Fruit fly (Drosophila melanogaster) whole organism, embryonic: ENCODE results near the gene CG15629.

ENCODE experiments used
- Atf-2 ChIP-seq: fragments of 200-800 bp; sonication (Bioruptor generic); optimal IDR thresholded peaks from 2 replicates; lab custom pipeline; 2016; ENCODE audit warnings: missing biosample characterization, missing genetic modification characterization
- BEAF-32 ChIP-seq: fragments of 200-800 bp; sonication (Bioruptor generic); optimal IDR thresholded peaks from 3 replicates; lab custom pipeline; 2017; ENCODE audit warnings: missing biosample characterization, missing genetic modification characterization, mild to moderate bottlenecking, moderate library complexity, missing genetic modification reagents
- Blimp-1 ChIP-seq: fragments of 200-800 bp; sonication (Bioruptor generic); optimal IDR thresholded peaks from 3 replicates; lab custom pipeline; 2018; ENCODE audit warnings: missing biosample characterization, missing genetic modification characterization, mild to moderate bottlenecking, moderate library complexity, missing genetic modification reagents
- CG10462 ChIP-seq: fragments of 200-800 bp; sonication (Bioruptor generic); optimal IDR thresholded peaks from 2 replicates; lab custom pipeline; 2016; ENCODE audit warnings: missing biosample characterization, missing genetic modification characterization
- CG11456 ChIP-seq: fragments of 200-800 bp; sonication (Bioruptor generic); IDR thresholded peaks from 3 replicates; pipeline ENCODE4 v1.3.6; 2022; ENCODE audit warnings: missing biosample characterization, missing genetic modification characterization
- CG12104 ChIP-seq: fragments of 200-800 bp; sonication (Bioruptor generic); optimal IDR thresholded peaks from 3 replicates; lab custom pipeline; 2016; ENCODE audit warnings: missing biosample characterization, missing genetic modification characterization
- CG18011 ChIP-seq: fragments of 200-800 bp; sonication (Bioruptor generic); optimal IDR thresholded peaks from 2 replicates; lab custom pipeline; 2017; ENCODE audit warnings: missing biosample characterization, missing genetic modification characterization, mild to moderate bottlenecking, moderate library complexity, missing genotype
- CG1832 ChIP-seq: fragments of 200-800 bp; sonication (Bioruptor generic); optimal IDR thresholded peaks from 2 replicates; lab custom pipeline; 2017; ENCODE audit warnings: missing biosample characterization, mild to moderate bottlenecking, missing genetic modification characterization, inconsistent platforms
- CG2712 ChIP-seq: fragments of 200-800 bp; optimal IDR thresholded peaks from 3 replicates; lab custom pipeline; 2019; ENCODE audit warnings: missing biosample characterization, mild to moderate bottlenecking, missing genetic modification characterization, moderate library complexity
- CG31365 ChIP-seq: fragments of 200-800 bp; sonication (Bioruptor generic); optimal IDR thresholded peaks from 2 replicates; lab custom pipeline; 2018; ENCODE audit warnings: missing biosample characterization, mild to moderate bottlenecking, missing genetic modification characterization
- CG31388 ChIP-seq: fragments of 200-800 bp; sonication (Bioruptor generic); optimal IDR thresholded peaks from 2 replicates; lab custom pipeline; 2016; ENCODE audit warnings: missing biosample characterization, missing genetic modification characterization
- CG31441 ChIP-seq: fragments of 200-800 bp; sonication (Bioruptor generic); IDR thresholded peaks from 2 replicates; pipeline ENCODE4 v1.3.6; 2022; ENCODE audit warnings: missing biosample characterization, missing genetic modification characterization
- CG3163 ChIP-seq: fragments of 200-800 bp; sonication (Bioruptor generic); optimal IDR thresholded peaks from 3 replicates; lab custom pipeline; 2016; ENCODE audit warnings: missing biosample characterization, missing genetic modification characterization
- CG4707 ChIP-seq: fragments of 200-800 bp; sonication (Bioruptor generic); optimal IDR thresholded peaks from 2 replicates; lab custom pipeline; 2018; ENCODE audit warnings: missing biosample characterization, mild to moderate bottlenecking, missing genetic modification characterization, moderate library complexity
- CG7987 ChIP-seq: fragments of 200-800 bp; sonication (Bioruptor generic); optimal IDR thresholded peaks from 2 replicates; lab custom pipeline; 2018; ENCODE audit warnings: missing biosample characterization, mild to moderate bottlenecking, missing genetic modification characterization, moderate library complexity
- CG8089 ChIP-seq: fragments of 200-800 bp; sonication (Bioruptor generic); optimal IDR thresholded peaks from 3 replicates; lab custom pipeline; 2016; ENCODE audit warnings: missing biosample characterization, missing genetic modification characterization
- CG8290 ChIP-seq, 3 experiments: fragments of 200-800 bp; sonication (Bioruptor generic); optimal IDR thresholded peaks; 2 replicates each; lab custom pipeline; 2016 to 2019; ENCODE audit warnings: missing biosample characterization in 3 of 3, missing genetic modification characterization in 3 of 3, mild to moderate bottlenecking in 2 of 3, moderate library complexity in 1 of 3
- CG8478 ChIP-seq: fragments of >200 bp; optimal IDR thresholded peaks from 2 replicates; lab custom pipeline; 2018
- CG9437 ChIP-seq: fragments of 200-800 bp; sonication (Bioruptor generic); optimal IDR thresholded peaks from 2 replicates; lab custom pipeline; 2018; ENCODE audit warnings: missing biosample characterization, mild to moderate bottlenecking, missing genetic modification characterization
- CG9797 ChIP-seq: fragments of 200-800 bp; sonication (Bioruptor generic); optimal IDR thresholded peaks from 3 replicates; lab custom pipeline; 2018; ENCODE audit warnings: missing biosample characterization, mild to moderate bottlenecking, missing genetic modification characterization
- CG9932 ChIP-seq: fragments of 200-800 bp; sonication (Bioruptor generic); IDR thresholded peaks from 2 replicates; pipeline ENCODE4 v1.3.6; 2022; ENCODE audit warnings: missing biosample characterization, missing genetic modification characterization
- D19B ChIP-seq: fragments of 200-800 bp; sonication (Bioruptor generic); optimal IDR thresholded peaks from 2 replicates; lab custom pipeline; 2017; ENCODE audit warnings: missing biosample characterization, mild to moderate bottlenecking, missing genetic modification characterization
- Dad ChIP-seq: fragments of 200-800 bp; sonication (Bioruptor generic); optimal IDR thresholded peaks from 3 replicates; lab custom pipeline; 2016; ENCODE audit warnings: missing biosample characterization, missing genetic modification characterization
- Gug ChIP-seq: fragments of 200-800 bp; sonication (Bioruptor generic); IDR thresholded peaks from 4 replicates; pipeline ENCODE4 v1.3.6; 2022; ENCODE audit warnings: missing biosample characterization, missing genetic modification characterization
- Hey ChIP-seq: fragments of 200-800 bp; sonication (Bioruptor generic); optimal IDR thresholded peaks from 3 replicates; lab custom pipeline; 2018; ENCODE audit warnings: missing biosample characterization, mild to moderate bottlenecking, missing genetic modification characterization
- Hr78 ChIP-seq, 2 experiments: fragments of 200-800 bp in 1 of 2; fragments of >200 bp in 1 of 2; sonication (Bioruptor generic) in 1 of 2; optimal IDR thresholded peaks; 2 replicates each; lab custom pipeline; 2017 to 2019; ENCODE audit warnings: missing biosample characterization in 2 of 2, missing genetic modification characterization in 2 of 2, mild to moderate bottlenecking in 1 of 2, moderate library complexity in 1 of 2
- Jarid2 ChIP-seq: fragments of 200-800 bp; sonication (Bioruptor generic); optimal IDR thresholded peaks from 3 replicates; lab custom pipeline; 2017; ENCODE audit warnings: mild to moderate bottlenecking, missing biosample characterization, missing genetic modification reagents, missing genetic modification characterization
- Nf-YB ChIP-seq: fragments of 200-800 bp; sonication (Bioruptor generic); optimal IDR thresholded peaks from 3 replicates; lab custom pipeline; 2019; ENCODE audit warnings: missing biosample characterization, mild to moderate bottlenecking, missing genetic modification characterization, moderate library complexity
- YL-1 ChIP-seq: fragments of 200-800 bp; sonication (Bioruptor generic); optimal IDR thresholded peaks from 3 replicates; lab custom pipeline; 2017; ENCODE audit warnings: missing biosample characterization, mild to moderate bottlenecking, missing genetic modification characterization
- al ChIP-seq: fragments of 200-800 bp; sonication (Bioruptor generic); IDR thresholded peaks from 2 replicates; pipeline ENCODE4 v1.3.6; 2022; ENCODE audit warnings: missing biosample characterization, missing genetic modification characterization
- ase ChIP-seq: fragments of 200-800 bp; sonication (Bioruptor generic); IDR thresholded peaks from 3 replicates; pipeline ENCODE4 v1.3.6; 2022; ENCODE audit warnings: missing biosample characterization, missing genetic modification characterization
- bcd ChIP-seq: fragments of 200-800 bp; sonication (Bioruptor generic); optimal IDR thresholded peaks from 2 replicates; lab custom pipeline; 2017; ENCODE audit warnings: missing biosample characterization, mild to moderate bottlenecking, missing genetic modification characterization
- cwo ChIP-seq: fragments of 200-800 bp; sonication (Bioruptor generic); optimal IDR thresholded peaks from 3 replicates; lab custom pipeline; 2017; ENCODE audit warnings: missing biosample characterization, missing genetic modification characterization, mild to moderate bottlenecking, moderate library complexity, missing genetic modification reagents
- eve ChIP-seq, 2 experiments: fragments of >200 bp; optimal IDR thresholded peaks; 2 replicates each; lab custom pipeline; 2017; ENCODE audit warnings: missing biosample characterization in 2 of 2, missing genetic modification characterization in 2 of 2
- ewg ChIP-seq: fragments of 200-800 bp; sonication (Bioruptor generic); optimal IDR thresholded peaks from 3 replicates; lab custom pipeline; 2017; ENCODE audit warnings: mild to moderate bottlenecking, missing biosample characterization, missing genetic modification reagents, missing genetic modification characterization
- gcm ChIP-seq: fragments of 200-800 bp; sonication (Bioruptor generic); optimal IDR thresholded peaks from 2 replicates; lab custom pipeline; 2019; ENCODE audit warnings: missing biosample characterization, mild to moderate bottlenecking, missing genetic modification characterization, moderate library complexity
- ind ChIP-seq: fragments of 200-800 bp; sonication (Bioruptor generic); optimal IDR thresholded peaks from 3 replicates; lab custom pipeline; 2016; ENCODE audit warnings: missing biosample characterization, missing genetic modification characterization
- jing ChIP-seq: fragments of 200-800 bp; sonication (Bioruptor generic); optimal IDR thresholded peaks from 2 replicates; lab custom pipeline; 2018; ENCODE audit warnings: missing biosample characterization, mild to moderate bottlenecking, missing genetic modification characterization
- lab ChIP-seq: fragments of 200-800 bp; sonication (Bioruptor generic); optimal IDR thresholded peaks from 3 replicates; lab custom pipeline; 2017; ENCODE audit warnings: missing biosample characterization, missing genetic modification characterization, mild to moderate bottlenecking, moderate library complexity, missing genetic modification reagents
- lilli ChIP-seq: fragments of 200-800 bp; sonication (Bioruptor generic); optimal IDR thresholded peaks from 3 replicates; lab custom pipeline; 2016; ENCODE audit warnings: missing biosample characterization, missing genetic modification characterization
- maf-S ChIP-seq: fragments of 200-800 bp; sonication (Bioruptor generic); optimal IDR thresholded peaks from 2 replicates; lab custom pipeline; 2016; ENCODE audit warnings: missing biosample characterization, missing genetic modification characterization
- p53 ChIP-seq: fragments of 200-800 bp; sonication (Bioruptor generic); optimal IDR thresholded peaks from 2 replicates; lab custom pipeline; 2016; ENCODE audit warnings: missing biosample characterization, missing genetic modification characterization
- pros ChIP-seq: fragments of 200-800 bp; sonication (Bioruptor generic); optimal IDR thresholded peaks from 3 replicates; lab custom pipeline; 2019; ENCODE audit warnings: missing biosample characterization, mild to moderate bottlenecking, missing genetic modification characterization, moderate library complexity
- sd ChIP-seq: fragments of 200-800 bp; sonication (Bioruptor generic); optimal IDR thresholded peaks from 3 replicates; lab custom pipeline; 2018; ENCODE audit warnings: missing biosample characterization, mild to moderate bottlenecking, missing genetic modification characterization, moderate library complexity
- sens ChIP-seq: fragments of 200-800 bp; sonication (Bioruptor generic); peaks from one replicate; lab custom pipeline; 2016; ENCODE audit warnings: missing biosample characterization, missing genetic modification characterization
- sim ChIP-seq: fragments of 200-800 bp; sonication (Bioruptor generic); IDR thresholded peaks from 2 replicates; pipeline ENCODE4 v1.3.6; 2022; ENCODE audit warnings: missing biosample characterization, missing genetic modification characterization
- trem ChIP-seq: fragments of 200-800 bp; optimal IDR thresholded peaks from 3 replicates; lab custom pipeline; 2019; ENCODE audit warnings: missing biosample characterization, mild to moderate bottlenecking, missing genetic modification characterization, moderate library complexity
- yki ChIP-seq: fragments of >200 bp; optimal IDR thresholded peaks from 3 replicates; lab custom pipeline; 2018
- zen2 ChIP-seq: fragments of 200-800 bp; sonication (Bioruptor generic); IDR thresholded peaks from 3 replicates; pipeline ENCODE4 v1.3.6; 2022; ENCODE audit warnings: missing biosample characterization, missing genetic modification characterization; ENCODE audit not compliant: partially characterized antibody

CG15629 gene

DNA sequence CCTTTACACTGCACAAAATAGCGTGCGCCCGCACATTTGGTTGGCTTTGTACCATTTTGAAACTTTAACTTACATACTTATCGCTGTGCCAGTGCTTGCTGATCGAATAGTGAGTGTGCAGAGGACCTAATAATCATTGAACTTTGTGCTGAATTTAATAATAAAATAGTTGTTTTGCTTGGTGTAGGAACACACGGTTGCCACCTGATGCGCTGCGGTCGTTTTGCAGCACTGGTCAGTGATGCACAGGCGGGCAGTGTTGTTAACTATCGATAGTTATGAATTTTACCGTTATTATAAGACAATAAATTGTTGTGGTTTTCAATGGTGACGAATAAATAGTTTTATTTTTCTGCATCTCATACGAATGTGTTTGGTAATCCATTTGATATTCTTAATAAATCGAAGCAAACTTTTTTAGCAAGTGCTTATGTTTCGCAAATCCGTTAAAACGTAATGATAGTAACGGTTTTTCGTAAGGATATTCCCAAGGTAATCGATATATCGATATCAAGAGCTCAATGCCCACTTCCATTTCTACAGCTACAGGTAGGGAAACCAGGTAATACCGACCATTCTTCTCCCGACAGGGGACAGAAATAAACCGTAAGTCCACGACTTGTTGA lies 25.1 kb downstream of the CG15629 start, which contains the start of the genes tank and CG12194 (continued):
- TF ChIP-seq ase (GFP tag; lab: Robert Waterston, UW) (peak; percentile 99), yki (lab: Kevin White, UChicago) (no peak), CG31441 (peak; percentile 97), bcd (GFP tag; lab: Kevin White, UChicago) (peak; percentile 99), CG8290 (GFP tag; optimal IDR thresholded peaks at IDR 0.05; lab: Kevin White, UChicago) (peak; percentile 97), CG8290 (tag; optimal IDR thresholded peaks at IDR 0.05; lab: Kevin White, UChicago) (peak; percentile 89 to 100), Jarid2 (GFP tag; lab: Kevin White, UChicago) (peak; percentile 87), CG11456 (GFP tag; lab: Robert Waterston, UW) (peak; percentile 99), Gug (peak; percentile 100), sim (GFP tag; lab: Robert Waterston, UW) (peak; percentile 99), CG9932 (GFP tag; lab: Robert Waterston, UW) (peak; percentile 99), D19B (GFP tag; lab: Kevin White, UChicago) (peak; percentile 95), Hr78 (GFP tag; optimal IDR thresholded peaks at IDR 0.05; lab: Kevin White, UChicago) (peak in 1 of 2 experiments; percentile 86), gcm (GFP tag; lab: Kevin White, UChicago) (peak; percentile 98), jing (GFP tag; lab: Kevin White, UChicago) (peak; percentile 99), CG10462 (peak; percentile 98), p53 (peak; percentile 97), CG7987 (peak; percentile 98), ewg (GFP tag; lab: Kevin White, UChicago) (peak; percentile 99), CG18011 (peak; percentile 93), ind (GFP tag; lab: Kevin White, UChicago) (peak; percentile 99), sens (peak; percentile 100), eve (GFP tag; optimal IDR thresholded peaks at IDR 0.05; lab: Kevin White, UChicago) (no peak), Hey (tag; lab: Kevin White, UChicago) (peak; percentile 85), al (GFP tag; lab: Robert Waterston, UW) (peak; percentile 98), trem (peak; percentile 96), CG9437 (GFP tag; lab: Kevin White, UChicago) (peak; percentile 99), CG3163 (peak; percentile 94), CG8478 (lab: Kevin White, UChicago) (no peak), CG12104 (GFP tag; lab: Kevin White, UChicago) (peak; percentile 94), cwo (GFP tag; lab: Kevin White, UChicago) (peak; percentile 96), Atf-2 (GFP tag; lab: Kevin White, UChicago) (peak; percentile 99), BEAF-32 (GFP tag; lab: Kevin White, UChicago) (peak; percentile 91), Nf-YB (GFP tag; lab: Kevin White, UChicago) (peak; percentile 88), Blimp-1 (GFP tag; lab: Kevin White, UChicago) (peak; percentile 97), lilli (peak; percentile 99), CG4707 (peak; percentile 96), CG8089 (GFP tag; lab: Kevin White, UChicago) (peak; percentile 99), CG2712 (peak; percentile 99), CG1832 (no peak), lab (GFP tag; lab: Kevin White, UChicago) (peak; percentile 99), sd (tag; lab: Kevin White, UChicago) (peak; percentile 92), CG31365 (tag; lab: Kevin White, UChicago) (peak; percentile 91), YL-1 (GFP tag; lab: Kevin White, UChicago) (peak; percentile 98), CG9797 (GFP tag; lab: Kevin White, UChicago) (peak; percentile 73), pros (no peak), CG31388 (GFP tag; lab: Kevin White, UChicago) (peak; percentile 98), zen2 (GFP tag; lab: Robert Waterston, UW) (peak; percentile 62; the same call in 2 of the 3 replicates), Dad (peak; percentile 99), maf-S (GFP tag; lab: Kevin White, UChicago) (peak; percentile 99)
